Fruit fly (Drosophila melanogaster) whole organism, embryonic: Measurements from ENCODE around the gene dsx-c73A.
A peak's percentile ranks its signal among the peaks of the same experiment; 100 is the strongest.

Experiments
- Asciz ChIP-seq: fragments of 200-800 bp; sonication (Bioruptor generic); optimal IDR thresholded peaks from 2 replicates; lab custom pipeline; 2017; ENCODE audit warnings: missing biosample characterization, mild to moderate bottlenecking, missing genetic modification characterization, missing genetic modification reagents
- B-H1 ChIP-seq: fragments of 200-800 bp; sonication (Bioruptor generic); IDR thresholded peaks from 3 replicates; pipeline ENCODE4 v1.3.6; 2022; ENCODE audit warnings: missing biosample characterization, missing genetic modification characterization
- B-H2 ChIP-seq: fragments of 200-800 bp; sonication (Bioruptor generic); optimal IDR thresholded peaks from 2 replicates; lab custom pipeline; 2018; ENCODE audit warnings: missing biosample characterization, mild to moderate bottlenecking, missing genetic modification characterization
- CG1024 ChIP-seq: fragments of 200-800 bp; sonication (Bioruptor generic); IDR thresholded peaks from 2 replicates; pipeline ENCODE4 v1.3.6; 2022; ENCODE audit warnings: missing biosample characterization, missing genetic modification characterization
- CG10979 ChIP-seq: fragments of 200-800 bp; sonication (Bioruptor generic); optimal IDR thresholded peaks from 2 replicates; lab custom pipeline; 2018; ENCODE audit warnings: missing biosample characterization, mild to moderate bottlenecking, missing genetic modification characterization, moderate library complexity
- CG12071 ChIP-seq: fragments of 200-800 bp; sonication (Bioruptor generic); optimal IDR thresholded peaks from 3 replicates; lab custom pipeline; 2018; ENCODE audit warnings: missing biosample characterization, mild to moderate bottlenecking, missing genetic modification characterization
- CG12155 ChIP-seq: fragments of 200-800 bp; sonication (Bioruptor generic); optimal IDR thresholded peaks from 3 replicates; lab custom pipeline; 2016; ENCODE audit warnings: missing biosample characterization, missing genetic modification characterization
- CG1233 ChIP-seq: fragments of 200-800 bp; sonication (Bioruptor generic); optimal IDR thresholded peaks from 4 replicates; lab custom pipeline; 2018; ENCODE audit warnings: missing biosample characterization, mild to moderate bottlenecking, missing genetic modification characterization
- CG12391 ChIP-seq: fragments of 200-800 bp; sonication (Bioruptor generic); optimal IDR thresholded peaks from 3 replicates; lab custom pipeline; 2018; ENCODE audit warnings: missing biosample characterization, mild to moderate bottlenecking, missing genetic modification characterization, moderate library complexity
- CG13424 ChIP-seq: fragments of 200-800 bp; sonication (Bioruptor generic); optimal IDR thresholded peaks from 2 replicates; lab custom pipeline; 2019; ENCODE audit warnings: missing biosample characterization, mild to moderate bottlenecking, missing genetic modification characterization, moderate library complexity
- CG15269 ChIP-seq: fragments of 200-800 bp; sonication (Bioruptor generic); optimal IDR thresholded peaks from 2 replicates; lab custom pipeline; 2018; ENCODE audit warnings: missing biosample characterization, mild to moderate bottlenecking, missing genetic modification characterization, moderate library complexity
- CG1647 ChIP-seq: fragments of 200-800 bp; sonication (Bioruptor generic); optimal IDR thresholded peaks from 3 replicates; lab custom pipeline; 2016; ENCODE audit warnings: missing biosample characterization, missing genetic modification characterization
- CG2678 ChIP-seq: fragments of 200-800 bp; sonication (Bioruptor generic); optimal IDR thresholded peaks from 3 replicates; lab custom pipeline; 2019; ENCODE audit warnings: missing biosample characterization, mild to moderate bottlenecking, missing genetic modification characterization, moderate library complexity
- CG32532 ChIP-seq: fragments of 200-800 bp; sonication (Bioruptor generic); IDR thresholded peaks from 2 replicates; pipeline ENCODE4 v1.3.6; 2022; ENCODE audit warnings: missing biosample characterization, missing genetic modification characterization
- CG32767 ChIP-seq: fragments of 200-800 bp; sonication (Bioruptor generic); IDR thresholded peaks from 2 replicates; pipeline ENCODE4 v1.3.6; 2022; ENCODE audit warnings: missing biosample characterization, missing genetic modification characterization
- CG4730 ChIP-seq: fragments of 200-800 bp; sonication (Bioruptor generic); IDR thresholded peaks from 2 replicates; pipeline ENCODE4 v1.3.6; 2022; ENCODE audit warnings: missing biosample characterization, missing genetic modification characterization
- CG6683 ChIP-seq: fragments of 200-800 bp; sonication (Bioruptor generic); optimal IDR thresholded peaks from 2 replicates; lab custom pipeline; 2017; ENCODE audit warnings: missing biosample characterization, mild to moderate bottlenecking, missing genetic modification characterization, missing genetic modification reagents
- CG7963 ChIP-seq: fragments of 200-800 bp; sonication (Bioruptor generic); IDR thresholded peaks from 3 replicates; pipeline ENCODE4 v1.3.6; 2022; ENCODE audit warnings: missing biosample characterization, missing genetic modification characterization; ENCODE audit not compliant: partially characterized antibody
- CG8290 ChIP-seq, 3 experiments: fragments of 200-800 bp; sonication (Bioruptor generic); optimal IDR thresholded peaks; 2 replicates each; lab custom pipeline; 2016 to 2019; ENCODE audit warnings: missing biosample characterization in 3 of 3, missing genetic modification characterization in 3 of 3, mild to moderate bottlenecking in 2 of 3, moderate library complexity in 1 of 3
- CG8388 ChIP-seq: fragments of 200-800 bp; sonication (Bioruptor generic); optimal IDR thresholded peaks from 2 replicates; lab custom pipeline; 2019; ENCODE audit warnings: missing biosample characterization, mild to moderate bottlenecking, missing genetic modification characterization, moderate library complexity
- CoRest ChIP-seq: fragments of 200-800 bp; sonication (Bioruptor generic); optimal IDR thresholded peaks from 3 replicates; lab custom pipeline; 2018; ENCODE audit warnings: missing biosample characterization, mild to moderate bottlenecking, missing genetic modification characterization, moderate library complexity
- E2f2 ChIP-seq: fragments of 200-800 bp; sonication (Bioruptor generic); IDR thresholded peaks from 2 replicates; pipeline ENCODE4 v1.3.6; 2022; ENCODE audit warnings: missing biosample characterization, missing genetic modification characterization
- Fer2 ChIP-seq: fragments of 200-800 bp; sonication (Bioruptor generic); optimal IDR thresholded peaks from 2 replicates; lab custom pipeline; 2018; ENCODE audit warnings: missing biosample characterization, mild to moderate bottlenecking, missing genetic modification characterization, moderate library complexity
- HLH4C ChIP-seq: fragments of 200-800 bp; sonication (Bioruptor generic); IDR thresholded peaks from 3 replicates; pipeline ENCODE4 v1.3.6; 2022; ENCODE audit warnings: missing biosample characterization, missing genetic modification characterization; ENCODE audit not compliant: partially characterized antibody
- Med ChIP-seq: fragments of 200-800 bp; sonication (Bioruptor generic); peaks from one replicate; lab custom pipeline; 2016; ENCODE audit warnings: missing biosample characterization, missing genetic modification characterization, mild to moderate bottlenecking, inconsistent platforms, moderate library complexity
- Oli ChIP-seq: fragments of 200-800 bp; sonication (Bioruptor generic); optimal IDR thresholded peaks from 2 replicates; lab custom pipeline; 2018; ENCODE audit warnings: missing biosample characterization, mild to moderate bottlenecking, missing genetic modification characterization, moderate library complexity
- Rfx ChIP-seq: fragments of 200-800 bp; sonication (Bioruptor generic); IDR thresholded peaks from 2 replicates; pipeline ENCODE4 v1.3.6; 2022; ENCODE audit warnings: missing biosample characterization, missing genetic modification characterization
- Ssrp ChIP-seq: fragments of 200-800 bp; sonication (Bioruptor generic); optimal IDR thresholded peaks from 2 replicates; lab custom pipeline; 2018; ENCODE audit warnings: missing biosample characterization, mild to moderate bottlenecking, missing genetic modification characterization, moderate library complexity
- aop ChIP-seq: fragments of 200-800 bp; sonication (Bioruptor generic); IDR thresholded peaks from 2 replicates; pipeline ENCODE4 v1.3.6; 2022; ENCODE audit warnings: missing biosample characterization, missing genetic modification characterization
- ara ChIP-seq: fragments of 200-800 bp; sonication (Bioruptor generic); IDR thresholded peaks from 2 replicates; pipeline ENCODE4 v1.3.6; 2022; ENCODE audit warnings: missing biosample characterization, missing genetic modification characterization
- cato ChIP-seq: fragments of 200-800 bp; sonication (Bioruptor generic); optimal IDR thresholded peaks from 2 replicates; lab custom pipeline; 2016; ENCODE audit warnings: missing biosample characterization, missing genetic modification characterization, borderline replicate concordance
- corto ChIP-seq: fragments of 200-800 bp; sonication (Bioruptor generic); optimal IDR thresholded peaks from 2 replicates; lab custom pipeline; 2016; ENCODE audit warnings: missing biosample characterization, mild to moderate bottlenecking, missing genetic modification characterization, moderate library complexity
- dimm ChIP-seq: fragments of 200-800 bp; sonication (Bioruptor generic); IDR thresholded peaks from 2 replicates; pipeline ENCODE4 v1.3.6; 2022; ENCODE audit warnings: missing biosample characterization, missing genetic modification characterization
- dmrt99B ChIP-seq: fragments of 200-800 bp; sonication (Bioruptor generic); optimal IDR thresholded peaks from 2 replicates; lab custom pipeline; 2018; ENCODE audit warnings: missing biosample characterization, mild to moderate bottlenecking, missing genetic modification characterization, moderate library complexity
- gcm ChIP-seq: fragments of 200-800 bp; sonication (Bioruptor generic); optimal IDR thresholded peaks from 2 replicates; lab custom pipeline; 2019; ENCODE audit warnings: missing biosample characterization, mild to moderate bottlenecking, missing genetic modification characterization, moderate library complexity
- gem ChIP-seq: fragments of 200-800 bp; sonication (Bioruptor generic); optimal IDR thresholded peaks from 2 replicates; lab custom pipeline; 2019; ENCODE audit warnings: missing biosample characterization, mild to moderate bottlenecking, missing genetic modification characterization, moderate library complexity
- grau ChIP-seq: fragments of 200-800 bp; optimal IDR thresholded peaks from 3 replicates; lab custom pipeline; 2019; ENCODE audit warnings: missing biosample characterization, mild to moderate bottlenecking, missing genetic modification characterization, moderate library complexity
- hkb ChIP-seq, 2 experiments: fragments of 200-800 bp in 1 of 2; fragments of >200 bp in 1 of 2; sonication (Bioruptor generic) in 1 of 2; IDR thresholded peaks in 1 of 2; optimal IDR thresholded peaks in 1 of 2; 2 replicates each; pipeline versions ENCODE4 v1.3.6 to Lab custom; 2017 to 2022; ENCODE audit warnings: missing biosample characterization in 1 of 2, missing genetic modification characterization in 1 of 2
- odd ChIP-seq: fragments of 200-800 bp; sonication (Bioruptor generic); optimal IDR thresholded peaks from 2 replicates; lab custom pipeline; 2017; ENCODE audit warnings: missing biosample characterization, mild to moderate bottlenecking, missing genetic modification characterization
- phol ChIP-seq: fragments of 200-800 bp; sonication (Bioruptor generic); optimal IDR thresholded peaks from 3 replicates; lab custom pipeline; 2018; ENCODE audit warnings: missing biosample characterization, mild to moderate bottlenecking, missing genetic modification characterization, moderate library complexity
- pnt ChIP-seq: fragments of 200-800 bp; sonication (Bioruptor generic); optimal IDR thresholded peaks from 3 replicates; lab custom pipeline; 2016; ENCODE audit warnings: missing biosample characterization, missing genetic modification characterization
- prd ChIP-seq, 3 experiments: fragments of >200 bp in 2 of 3; fragments of 200-800 bp in 1 of 3; sonication (Bioruptor generic) in 1 of 3; optimal IDR thresholded peaks in 2 of 3; IDR thresholded peaks in 1 of 3; 2 replicates in 2 of 3; 3 replicates in 1 of 3; pipeline versions ENCODE4 v1.3.6 to Lab custom; 2017 to 2022; ENCODE audit warnings: missing biosample characterization in 1 of 3, missing genetic modification characterization in 1 of 3
- sisA ChIP-seq: fragments of 200-800 bp; sonication (Bioruptor generic); IDR thresholded peaks from 2 replicates; pipeline ENCODE4 v1.3.6; 2022; ENCODE audit warnings: missing biosample characterization, missing genetic modification characterization
- sqz ChIP-seq: fragments of 200-800 bp; sonication (Bioruptor generic); optimal IDR thresholded peaks from 3 replicates; lab custom pipeline; 2018; ENCODE audit warnings: missing biosample characterization, mild to moderate bottlenecking, missing genetic modification characterization
- ssp ChIP-seq: fragments of 200-800 bp; sonication (Bioruptor generic); IDR thresholded peaks from 2 replicates; pipeline ENCODE4 v1.3.6; 2022; ENCODE audit warnings: missing biosample characterization, missing genetic modification characterization
- tap ChIP-seq: fragments of 200-800 bp; optimal IDR thresholded peaks from 3 replicates; lab custom pipeline; 2019; ENCODE audit warnings: missing biosample characterization, mild to moderate bottlenecking, missing genetic modification characterization, moderate library complexity
- tgo ChIP-seq: fragments of 200-800 bp; sonication (Bioruptor generic); IDR thresholded peaks from 3 replicates; pipeline ENCODE4 v1.3.6; 2022; ENCODE audit warnings: missing biosample characterization, missing genetic modification characterization
- unc-4 ChIP-seq: fragments of 200-800 bp; sonication (Bioruptor generic); IDR thresholded peaks from 2 replicates; pipeline ENCODE4 v1.3.6; 2022; ENCODE audit warnings: missing biosample characterization, missing genetic modification characterization; ENCODE audit not compliant: partially characterized antibody
- usp ChIP-seq: fragments of >200 bp; optimal IDR thresholded peaks from 2 replicates; lab custom pipeline; 2017; ENCODE audit warnings: missing biosample characterization, missing genetic modification characterization

Gene dsx-c73A

dm6 chr3L:16482167-16482566, 30.4 kb upstream of the dsx-c73A start (continued):
- TF ChIP-seq Ssrp (tag; lab: Kevin White, UChicago) (peak; percentile 30), pnt (GFP tag; lab: Kevin White, UChicago) (peak; percentile 13), E2f2 (no peak), gem (peak; percentile 55), aop (no peak), CG8290 (GFP tag; optimal IDR thresholded peaks at IDR 0.05; lab: Kevin White, UChicago) (no peak), CG8290 (tag; optimal IDR thresholded peaks at IDR 0.05; lab: Kevin White, UChicago) (peak in 1 of 2 experiments; percentile 34), ssp (GFP tag; lab: Robert Waterston, UW) (no peak), CG32532 (no peak), dmrt99B (tag; lab: Kevin White, UChicago) (peak; percentile 80), gcm (GFP tag; lab: Kevin White, UChicago) (peak; percentile 28), CG32767 (GFP tag; lab: Robert Waterston, UW) (no peak), sqz (no peak), CG15269 (tag; lab: Kevin White, UChicago) (peak; percentile 47), Fer2 (no peak), CG10979 (tag; lab: Kevin White, UChicago) (peak; percentile 3), ara (GFP tag; lab: Robert Waterston, UW) (peak; percentile 52), prd (optimal IDR thresholded peaks at IDR 0.05; lab: Kevin White, UChicago) (no peak), prd (GFP tag; IDR thresholded peaks at IDR 0.05; lab: Robert Waterston, UW) (peak; percentile 41; the same call in 2 of the 3 replicates), Oli (tag; lab: Kevin White, UChicago) (peak; percentile 63), CG12155 (GFP tag; lab: Kevin White, UChicago) (no peak), unc-4 (GFP tag; lab: Robert Waterston, UW) (no peak), dimm (GFP tag; lab: Robert Waterston, UW) (no peak), usp (GFP tag; lab: Kevin White, UChicago) (no peak), Asciz (GFP tag; lab: Kevin White, UChicago) (peak; percentile 49), CG4730 (GFP tag; lab: Robert Waterston, UW) (no peak), CG2678 (peak; percentile 46), tgo (peak; percentile 18; the same call in 1 of the 3 replicates), CG1647 (GFP tag; lab: Kevin White, UChicago) (no peak), cato (no peak), CoRest (peak; percentile 17), B-H1 (GFP tag; lab: Robert Waterston, UW) (no peak; the same call in 2 of the 3 replicates), CG7963 (no peak), phol (tag; lab: Kevin White, UChicago) (peak; percentile 52), CG13424 (peak; percentile 63), Rfx (GFP tag; lab: Robert Waterston, UW) (no peak), grau (tag; lab: Kevin White, UChicago) (no peak), CG12391 (tag; lab: Kevin White, UChicago) (peak; percentile 47), hkb (optimal IDR thresholded peaks at IDR 0.05; lab: Kevin White, UChicago) (no peak), hkb (GFP tag; IDR thresholded peaks at IDR 0.05; lab: Robert Waterston, UW) (peak; percentile 58), Med (GFP tag; lab: Kevin White, UChicago) (peak; percentile 81), B-H2 (GFP tag; lab: Kevin White, UChicago) (no peak), CG12071 (GFP tag; lab: Kevin White, UChicago) (peak; percentile 12), CG6683 (GFP tag; lab: Kevin White, UChicago) (no peak), CG1024 (GFP tag; lab: Robert Waterston, UW) (no peak), corto (no peak), sisA (GFP tag; lab: Robert Waterston, UW) (peak; percentile 36; the same call in 1 of the 2 replicates), CG1233 (GFP tag; lab: Kevin White, UChicago) (no peak), CG8388 (peak; percentile 9), HLH4C (0 out of 3 replicates have a peak, but pooled peaks have one; percentile 21), odd (GFP tag; lab: Kevin White, UChicago) (no peak), tap (tag; lab: Kevin White, UChicago) (peak; percentile 26)
